Fruit fly (Drosophila melanogaster): Measurements from ENCODE around the gene mip130.

Gene mip130

dm6 chrX:1951391-1952066, 43.5 kb downstream of the mip130 start (continued):
- TF ChIP-seq CG1792 (GFP tag; optimal IDR thresholded peaks at IDR 0.05) = peak; percentile 93
- peak; percentile 85 for TF ChIP-seq CG33557 (GFP tag; optimal IDR thresholded peaks at IDR 0.05)
- TF ChIP-seq Abd-B (GFP tag; optimal IDR thresholded peaks at IDR 0.05) = peak; percentile 69
- TF ChIP-seq Bgb (GFP tag; IDR thresholded peaks at IDR 0.05; ENCODE audit: partially characterized antibody) = no peak
- TF ChIP-seq NK7.1 (GFP tag; optimal IDR thresholded peaks at IDR 0.05) = peak; percentile 94
- TF ChIP-seq Optix (GFP tag; IDR thresholded peaks at IDR 0.05) = peak; percentile 94
- peak; percentile 91 for TF ChIP-seq CG5245 (GFP tag; optimal IDR thresholded peaks at IDR 0.05)
- TF ChIP-seq CG6791 (GFP tag; IDR thresholded peaks at IDR 0.05; ENCODE audit: partially characterized antibody) = no peak
- peak; percentile 88 for TF ChIP-seq cato (GFP tag; optimal IDR thresholded peaks at IDR 0.05; ENCODE audit: borderline replicate concordance)
- TF ChIP-seq CG3065 (GFP tag; optimal IDR thresholded peaks at IDR 0.05) = peak; percentile 92
- TF ChIP-seq CG6813 (GFP tag; optimal IDR thresholded peaks at IDR 0.05) = peak; percentile 97
- peak; percentile 96 for TF ChIP-seq org-1 (GFP tag; optimal IDR thresholded peaks at IDR 0.05)
- TF ChIP-seq dmrt11E (tag; optimal IDR thresholded peaks at IDR 0.05) = peak; percentile 94
- peak; percentile 85 for TF ChIP-seq emc (GFP tag; optimal IDR thresholded peaks at IDR 0.05)
- peak; percentile 93 for TF ChIP-seq crc (GFP tag; optimal IDR thresholded peaks at IDR 0.05)
- peak; percentile 69; the same call in 1 of the 3 replicates for TF ChIP-seq z (GFP tag; IDR thresholded peaks at IDR 0.05)
- peak; percentile 93 for TF ChIP-seq MTF-1 (GFP tag; optimal IDR thresholded peaks at IDR 0.05; ENCODE audit: borderline replicate concordance)
- peak; percentile 95 for TF ChIP-seq fd64A (GFP tag; optimal IDR thresholded peaks at IDR 0.05)
- peak; percentile 85 for TF ChIP-seq CG10959 (GFP tag; IDR thresholded peaks at IDR 0.05)
- peak; percentile 92 for TF ChIP-seq nerfin-1 (tag; optimal IDR thresholded peaks at IDR 0.05)
- peak; percentile 93 for TF ChIP-seq pum (GFP tag; optimal IDR thresholded peaks at IDR 0.05)
- TF ChIP-seq Lpt (GFP tag; optimal IDR thresholded peaks at IDR 0.05) = no peak
- peak; percentile 95 to 96 for TF ChIP-seq Pdp1 (GFP tag; optimal IDR thresholded peaks at IDR 0.05)
- no peak for TF ChIP-seq CG34224 (GFP tag; IDR thresholded peaks at IDR 0.05; ENCODE audit: partially characterized antibody)
- TF ChIP-seq CG15696 (tag; optimal IDR thresholded peaks at IDR 0.05) = peak; percentile 87
- peak in 1 of 2 experiments; percentile 64 for TF ChIP-seq crp (GFP tag; optimal IDR thresholded peaks at IDR 0.05)
- peak; percentile 95 for TF ChIP-seq CG8944 (GFP tag; optimal IDR thresholded peaks at IDR 0.05)
- peak; percentile 96 for TF ChIP-seq CG13424 (tag; optimal IDR thresholded peaks at IDR 0.05)
- peak; percentile 89 for TF ChIP-seq CG4854 (GFP tag; optimal IDR thresholded peaks at IDR 0.05)
- TF ChIP-seq CG4424 (GFP tag; optimal IDR thresholded peaks at IDR 0.05) = peak; percentile 97
- TF ChIP-seq CkIIα-i1 (GFP tag; IDR thresholded peaks at IDR 0.05) = peak; percentile 86
- TF ChIP-seq CG12155 (GFP tag; optimal IDR thresholded peaks at IDR 0.05) = peak; percentile 92
- peak; percentile 85; the same call in 1 of the 2 replicates for TF ChIP-seq MBD-R2 (GFP tag; IDR thresholded peaks at IDR 0.05)
- TF ChIP-seq tup (GFP tag; optimal IDR thresholded peaks at IDR 0.05) = peak; percentile 95
- TF ChIP-seq Dip2 (GFP tag; IDR thresholded peaks at IDR 0.05) = no peak
- TF ChIP-seq sna (GFP tag; IDR thresholded peaks at IDR 0.05; ENCODE audit: partially characterized antibody) = no peak
- TF ChIP-seq Ravus (GFP tag; IDR thresholded peaks at IDR 0.05) = peak; percentile 75
- TF ChIP-seq bbx (GFP tag; IDR thresholded peaks at IDR 0.05; ENCODE audit: partially characterized antibody) = no peak
- peak; percentile 99 for TF ChIP-seq nom (GFP tag; optimal IDR thresholded peaks at IDR 0.05)
- no peak for TF ChIP-seq lov (optimal IDR thresholded peaks at IDR 0.05)
- peak; percentile 95 for TF ChIP-seq lov (GFP tag; IDR thresholded peaks at IDR 0.05)
- no peak for TF ChIP-seq hth (optimal IDR thresholded peaks at IDR 0.05)
- TF ChIP-seq CG10267 (tag; optimal IDR thresholded peaks at IDR 0.05) = peak; percentile 90
- TF ChIP-seq hkb (optimal IDR thresholded peaks at IDR 0.05) = no peak
- TF ChIP-seq hkb (GFP tag; IDR thresholded peaks at IDR 0.05) = peak; percentile 97
- TF ChIP-seq Jarid2 (GFP tag; optimal IDR thresholded peaks at IDR 0.05) = peak; percentile 85
- peak; percentile 88 for TF ChIP-seq CG14667 (GFP tag; IDR thresholded peaks at IDR 0.05)
- TF ChIP-seq CG8359 (GFP tag; optimal IDR thresholded peaks at IDR 0.05; ENCODE audit: borderline replicate concordance) = peak; percentile 90
- peak; percentile 88 for TF ChIP-seq B-H2 (GFP tag; optimal IDR thresholded peaks at IDR 0.05)
